Worm (Caenorhabditis elegans) whole organism, mixed stage, embryonic: ENCODE results near the gene ZK180.6.

Experiments used
- blmp-1 ChIP-seq: fragments of 150-350 bp; optimal IDR thresholded peaks from 2 replicates; lab custom pipeline; 2014; ENCODE audit warnings: missing biosample characterization, missing genetic modification characterization
- elt-3 ChIP-seq: fragments of 150-350 bp; optimal IDR thresholded peaks from 2 replicates; lab custom pipeline; 2014; ENCODE audit warnings: missing biosample characterization, missing genetic modification characterization
- lin-13 ChIP-seq: fragments of 150-350 bp; optimal IDR thresholded peaks from 2 replicates; lab custom pipeline; 2014; ENCODE audit warnings: missing biosample characterization, missing genetic modification characterization
- lsy-2 ChIP-seq: fragments of 150-350 bp; optimal IDR thresholded peaks from 2 replicates; lab custom pipeline; 2014; ENCODE audit warnings: missing biosample characterization, missing genetic modification characterization
- mab-5 ChIP-seq: fragments of 150-350 bp; optimal IDR thresholded peaks from 2 replicates; lab custom pipeline; 2014; ENCODE audit warnings: missing biosample characterization, missing genetic modification characterization
- mep-1 ChIP-seq: fragments of 150-350 bp; optimal IDR thresholded peaks from 2 replicates; lab custom pipeline; 2017; ENCODE audit warnings: missing biosample characterization, missing genetic modification reagents, missing genetic modification characterization, inconsistent platforms
- nhr-237 ChIP-seq: fragments of 150-350 bp; optimal IDR thresholded peaks from 2 replicates; lab custom pipeline; 2014; ENCODE audit warnings: missing biosample characterization, missing genetic modification characterization
- nhr-28 ChIP-seq: fragments of 150-350 bp; optimal IDR thresholded peaks from 2 replicates; lab custom pipeline; 2014; ENCODE audit warnings: missing biosample characterization, missing genetic modification characterization
- nhr-76 ChIP-seq: sonication (generic microtip); optimal IDR thresholded peaks from 2 replicates; lab custom pipeline; 2017; ENCODE audit warnings: missing biosample characterization, missing genetic modification characterization
- pha-4 ChIP-seq: fragments of 150-350 bp; optimal IDR thresholded peaks from 2 replicates; lab custom pipeline; 2018; ENCODE audit warnings: missing biosample characterization, missing genetic modification reagents, missing genetic modification characterization
- snpc-4 ChIP-seq: fragments of 150-350 bp; optimal IDR thresholded peaks from 2 replicates; lab custom pipeline; 2014; ENCODE audit warnings: missing biosample characterization, missing genetic modification characterization
- unc-39 ChIP-seq: fragments of 150-350 bp; optimal IDR thresholded peaks from 2 replicates; lab custom pipeline; 2014; ENCODE audit warnings: missing biosample characterization, missing genetic modification characterization
- unc-62 ChIP-seq: fragments of 150-350 bp; optimal IDR thresholded peaks from 2 replicates; lab custom pipeline; 2014; ENCODE audit warnings: missing biosample characterization, missing genetic modification reagents, missing genetic modification characterization
- ztf-11 ChIP-seq: fragments of 150-350 bp; optimal IDR thresholded peaks from 2 replicates; lab custom pipeline; 2014; ENCODE audit warnings: missing biosample characterization, missing genetic modification characterization

DNA sequence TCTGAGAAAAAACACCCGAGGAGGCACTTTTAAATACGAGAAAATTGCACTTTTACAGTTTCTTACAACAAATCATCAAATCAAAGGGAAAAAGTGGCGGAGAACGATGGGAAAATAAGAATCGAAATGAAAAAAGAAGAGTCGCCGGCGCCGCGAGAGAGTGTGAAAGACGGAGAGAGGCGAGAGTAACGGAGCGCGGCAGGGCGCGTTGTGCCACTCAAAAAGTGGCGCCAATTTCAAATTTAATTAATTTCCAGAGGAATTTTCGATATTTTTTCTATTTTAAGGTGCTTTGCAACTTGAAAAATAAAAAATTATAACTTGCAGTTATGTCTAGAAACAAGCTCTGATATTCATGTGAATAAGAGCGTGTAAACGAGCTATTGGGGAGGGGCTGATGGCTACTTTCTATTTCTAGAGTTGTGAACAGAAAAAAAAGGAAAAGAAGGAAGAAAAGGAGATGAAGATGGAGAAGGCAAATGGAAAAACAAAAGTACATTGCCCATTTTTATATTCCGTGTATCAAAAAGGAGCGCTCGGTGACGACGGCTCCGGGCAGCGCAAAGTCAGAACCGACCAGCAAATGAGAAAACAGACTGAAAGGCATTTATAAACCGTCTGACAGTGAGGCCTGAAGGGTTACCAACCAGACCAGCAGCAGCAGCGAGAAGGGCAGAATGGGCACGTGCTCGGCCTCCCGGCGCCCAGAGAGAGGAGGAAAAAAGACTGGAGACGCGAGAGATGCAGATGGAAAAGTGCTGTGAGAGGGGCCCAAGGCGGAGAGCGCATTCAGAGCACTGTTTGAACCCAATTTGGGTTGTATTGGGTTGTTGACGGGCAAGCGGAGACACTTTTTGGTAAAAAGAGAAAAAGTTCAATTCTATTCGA is 53.7 kb downstream of the ZK180.6 start:
- no peak for TF ChIP-seq snpc-4 (tag; lab: Kevin White, UChicago)
- TF ChIP-seq pha-4 (tag; lab: Kevin White, UChicago) = no peak
- TF ChIP-seq unc-39 (tag; lab: Kevin White, UChicago) = no peak
- no peak for TF ChIP-seq lsy-2
- TF ChIP-seq unc-62 (GFP tag; lab: Kevin White, UChicago) = no peak
- no peak for TF ChIP-seq nhr-76 (tag; lab: Kevin White, UChicago)
- no peak for TF ChIP-seq lin-13 (tag; lab: Kevin White, UChicago)
- no peak for TF ChIP-seq mab-5 (tag; lab: Kevin White, UChicago)
- no peak for TF ChIP-seq blmp-1
- TF ChIP-seq nhr-28 (tag; lab: Kevin White, UChicago) = no peak
- no peak for TF ChIP-seq nhr-237 (tag; lab: Kevin White, UChicago)
- no peak for TF ChIP-seq mep-1 (tag; lab: Kevin White, UChicago)
- no peak for TF ChIP-seq elt-3 (tag; lab: Kevin White, UChicago)
- TF ChIP-seq ztf-11 = no peak
